Worm (Caenorhabditis elegans): ENCODE measurements around the gene Y45F3A.9.

DNA sequence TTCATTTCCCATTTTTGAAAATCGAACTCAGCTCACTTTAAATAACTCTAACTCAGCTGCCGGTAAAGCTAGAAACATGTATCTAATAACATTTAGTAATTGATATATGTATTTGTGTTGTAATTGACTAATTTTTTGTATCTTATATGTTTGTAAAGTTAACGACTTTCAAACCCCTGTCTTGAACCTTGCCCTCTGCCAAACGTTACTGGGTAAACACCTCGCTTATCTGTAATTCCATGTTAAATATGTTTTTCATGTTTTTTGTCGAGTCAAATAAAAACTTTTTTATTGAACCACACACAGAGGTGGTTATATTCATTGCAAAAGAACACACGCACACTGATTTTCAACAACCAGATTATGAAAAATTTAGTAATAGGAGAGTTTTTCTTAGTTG is 34.8 kb upstream of the Y45F3A.9 start:
- no peak for TF ChIP-seq pqm-1 (tag; optimal IDR thresholded peaks at IDR 0.05)
- TF ChIP-seq ztf-11 (tag; optimal IDR thresholded peaks at IDR 0.05), result no peak
- TF ChIP-seq unc-62 (GFP tag; optimal IDR thresholded peaks at IDR 0.05), result no peak
- no peak for TF ChIP-seq unc-39 (tag; optimal IDR thresholded peaks at IDR 0.05)
- TF ChIP-seq ama-1 (optimal IDR thresholded peaks at IDR 0.05), result no peak
- TF ChIP-seq tbx-2 (tag; optimal IDR thresholded peaks at IDR 0.05), result no peak
- TF ChIP-seq ZK546.5 (tag; optimal IDR thresholded peaks at IDR 0.05), result no peak
- TF ChIP-seq zag-1 (tag; optimal IDR thresholded peaks at IDR 0.05), result no peak
- TF ChIP-seq egl-27 (tag; optimal IDR thresholded peaks at IDR 0.05), result no peak
- TF ChIP-seq fkh-10 (GFP tag; optimal IDR thresholded peaks at IDR 0.05), result no peak
- TF ChIP-seq nhr-25 (tag; optimal IDR thresholded peaks at IDR 0.05), result no peak
- TF ChIP-seq pha-4 (tag; optimal IDR thresholded peaks at IDR 0.05), result peak; percentile 48

Measured in whole organism, L3 larva.